Fruit fly (Drosophila melanogaster) whole organism, pupa: ENCODE data around the gene TotB.

Experiments used
- CG13204 ChIP-seq: fragments of 200-800 bp; sonication (Bioruptor generic); optimal IDR thresholded peaks from 2 replicates; lab custom pipeline; 2018; ENCODE audit warnings: missing biosample characterization, mild to moderate bottlenecking, missing genetic modification characterization, moderate library complexity
- CG17806 ChIP-seq: fragments of 200-800 bp; sonication (Bioruptor generic); optimal IDR thresholded peaks from 2 replicates; lab custom pipeline; 2018; ENCODE audit warnings: missing biosample characterization, mild to moderate bottlenecking, missing genetic modification characterization, moderate library complexity
- CG32121 ChIP-seq: fragments of 200-800 bp; sonication (Bioruptor generic); IDR thresholded peaks from 2 replicates; pipeline ENCODE4 v1.3.6; 2022; ENCODE audit warnings: missing biosample characterization, missing genetic modification characterization
- CG4496 ChIP-seq: fragments of 200-800 bp; sonication (Bioruptor generic); IDR thresholded peaks from 3 replicates; pipeline ENCODE4 v1.3.6; 2022; ENCODE audit warnings: missing biosample characterization, missing genetic modification characterization
- CG8301 ChIP-seq: fragments of 200-800 bp; sonication (Bioruptor generic); optimal IDR thresholded peaks from 2 replicates; lab custom pipeline; 2018; ENCODE audit warnings: missing biosample characterization, mild to moderate bottlenecking, missing genetic modification characterization
- D1 ChIP-seq: fragments of 200-800 bp; sonication (Bioruptor generic); optimal IDR thresholded peaks from 2 replicates; lab custom pipeline; 2018; ENCODE audit warnings: missing biosample characterization, mild to moderate bottlenecking, missing genetic modification characterization, moderate library complexity
- EcR ChIP-seq: fragments of 200-800 bp; sonication (Bioruptor generic); optimal IDR thresholded peaks from 3 replicates; lab custom pipeline; 2019; ENCODE audit warnings: missing biosample characterization, missing genetic modification characterization, mild to moderate bottlenecking, moderate library complexity, missing genetic modification reagents
- Ets98B ChIP-seq: fragments of 200-800 bp; sonication (Bioruptor generic); IDR thresholded peaks from 2 replicates; pipeline ENCODE4 v1.3.6; 2022; ENCODE audit warnings: missing biosample characterization, missing genetic modification characterization
- Pif1B ChIP-seq: fragments of 200-800 bp; sonication (Bioruptor generic); optimal IDR thresholded peaks from 3 replicates; lab custom pipeline; 2016; ENCODE audit warnings: missing biosample characterization, missing genetic modification characterization
- Snoo ChIP-seq: fragments of 200-800 bp; sonication (Bioruptor generic); optimal IDR thresholded peaks from 3 replicates; lab custom pipeline; 2017; ENCODE audit warnings: missing biosample characterization, mild to moderate bottlenecking, missing genetic modification characterization, inconsistent platforms
- fd96Ca ChIP-seq: fragments of 200-800 bp; sonication (Bioruptor generic); IDR thresholded peaks from 3 replicates; pipeline ENCODE4 v1.3.6; 2022; ENCODE audit warnings: missing biosample characterization, missing genetic modification characterization

DNA sequence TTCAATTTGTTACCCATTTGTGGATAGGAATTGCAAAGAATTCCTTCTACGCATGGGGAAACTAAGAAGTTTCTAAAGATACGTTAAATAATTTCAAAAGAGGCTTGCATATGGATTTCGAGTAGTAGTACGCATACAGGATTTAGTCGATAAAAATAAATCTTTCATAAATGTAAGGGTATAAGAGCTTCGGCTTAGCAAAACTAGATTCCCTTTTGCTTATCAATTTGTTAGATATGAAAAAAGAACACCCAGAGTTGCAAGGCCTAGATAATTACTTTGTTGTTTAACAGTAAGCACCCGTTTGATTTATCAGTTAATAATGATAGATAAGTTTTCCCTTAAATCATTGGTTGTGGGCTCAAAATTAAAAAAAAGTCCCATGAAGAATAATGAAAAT, 28.2 kb upstream of the TotB start:
- TF ChIP-seq CG13204 (no peak), CG8301 (no peak), Snoo (tag; lab: Kevin White, UChicago) (no peak), fd96Ca (GFP tag; lab: Robert Waterston, UW) (no peak), CG17806 (tag; lab: Kevin White, UChicago) (no peak), EcR (GFP tag; lab: Kevin White, UChicago) (no peak), CG32121 (GFP tag; lab: Robert Waterston, UW) (no peak), D1 (tag; lab: Kevin White, UChicago) (no peak), CG4496 (GFP tag; lab: Robert Waterston, UW) (no peak), Pif1B (GFP tag; lab: Kevin White, UChicago) (no peak), Ets98B (no peak)
